Worm (Caenorhabditis elegans) whole organism, L1 larva: ENCODE results near the gene ztf-30.

ENCODE experiments used
- C04F5.9 ChIP-seq: sonication (generic microtip); optimal IDR thresholded peaks from 2 replicates; lab custom pipeline; 2016; ENCODE audit warnings: missing genetic modification characterization, missing compliant biosample characterization
- Y116A8C.19 ChIP-seq: sonication (generic microtip); optimal IDR thresholded peaks from 2 replicates; lab custom pipeline; 2016; ENCODE audit warnings: missing compliant biosample characterization, missing genetic modification characterization, borderline replicate concordance
- alr-1 ChIP-seq: fragments of 200-800 bp; sonication (Bioruptor generic); optimal IDR thresholded peaks from 2 replicates; lab custom pipeline; 2018; ENCODE audit warnings: borderline replicate concordance, mild to moderate bottlenecking, missing genetic modification characterization, missing compliant biosample characterization
- aly-2 ChIP-seq: fragments of 150-350 bp; optimal IDR thresholded peaks from 2 replicates; lab custom pipeline; 2014; ENCODE audit warnings: missing biosample characterization, missing genetic modification characterization
- blmp-1 ChIP-seq: fragments of 150-350 bp; optimal IDR thresholded peaks from 2 replicates; lab custom pipeline; 2014; ENCODE audit warnings: missing biosample characterization, missing genetic modification characterization
- ceh-82 ChIP-seq, 3 experiments: fragments of 150-350 bp in 1 of 3; sonication (generic microtip) in 2 of 3; optimal IDR thresholded peaks; 2 replicates each; lab custom pipeline; 2014 to 2017; ENCODE audit warnings: missing biosample characterization in 3 of 3, missing genetic modification characterization in 3 of 3
- dpl-1 ChIP-seq, 3 experiments: fragments of 150-350 bp in 2 of 3; sonication (generic microtip) in 1 of 3; optimal IDR thresholded peaks; 2 replicates each; lab custom pipeline; 2014 to 2017; ENCODE audit warnings: missing biosample characterization in 3 of 3, missing genetic modification characterization in 3 of 3, missing genetic modification reagents in 3 of 3
- dsc-1 ChIP-seq: sonication (generic microtip); optimal IDR thresholded peaks from 2 replicates; lab custom pipeline; 2016; ENCODE audit warnings: mild to moderate bottlenecking, missing genetic modification characterization, missing compliant biosample characterization
- elt-3 ChIP-seq, 6 experiments: fragments of 150-350 bp in 1 of 6; sonication (generic microtip); optimal IDR thresholded peaks; 2 replicates each; lab custom pipeline; 2017 to 2018; ENCODE audit warnings: missing biosample characterization in 6 of 6, missing genetic modification characterization in 6 of 6, inconsistent platforms in 1 of 6
- hlh-17 ChIP-seq: fragments of 200-800 bp; sonication (Bioruptor generic); optimal IDR thresholded peaks from 2 replicates; lab custom pipeline; 2018; ENCODE audit warnings: missing genetic modification characterization, mild to moderate bottlenecking, missing compliant biosample characterization, moderate library complexity, borderline replicate concordance
- jun-1 ChIP-seq: fragments of 150-350 bp; optimal IDR thresholded peaks from 2 replicates; lab custom pipeline; 2014; ENCODE audit warnings: missing biosample characterization, missing genetic modification reagents, missing genetic modification characterization
- lin-14 ChIP-seq: fragments of 200-800 bp; sonication (Bioruptor generic); optimal IDR thresholded peaks from 2 replicates; lab custom pipeline; 2018; ENCODE audit warnings: mild to moderate bottlenecking, missing genetic modification characterization, moderate library complexity, missing compliant biosample characterization
- lin-15B ChIP-seq: fragments of 150-350 bp; sonication (generic microtip); optimal IDR thresholded peaks from 3 replicates; lab custom pipeline; 2014; ENCODE audit warnings: missing biosample characterization, missing genetic modification characterization
- lsy-2 ChIP-seq, 2 experiments: fragments of 150-350 bp; optimal IDR thresholded peaks; 2 replicates each; lab custom pipeline; 2014; ENCODE audit warnings: missing biosample characterization in 2 of 2, missing genetic modification characterization in 2 of 2
- nhr-11 ChIP-seq: fragments of 150-350 bp; optimal IDR thresholded peaks from 2 replicates; lab custom pipeline; 2014; ENCODE audit warnings: missing biosample characterization, missing genetic modification characterization
- nhr-19 ChIP-seq: fragments of 200-800 bp; sonication (Bioruptor generic); conservative IDR thresholded peaks from 2 replicates; pipeline ENCODE4 v1.3.6; 2022; ENCODE audit warnings: missing genetic modification characterization, missing compliant biosample characterization
- nhr-20 ChIP-seq: sonication (generic microtip); optimal IDR thresholded peaks from 2 replicates; lab custom pipeline; 2016; ENCODE audit warnings: mild to moderate bottlenecking, missing genetic modification characterization, missing compliant biosample characterization
- nhr-237 ChIP-seq: fragments of 150-350 bp; optimal IDR thresholded peaks from 2 replicates; lab custom pipeline; 2014; ENCODE audit warnings: missing biosample characterization, missing genetic modification characterization
- nhr-28 ChIP-seq: fragments of 150-350 bp; optimal IDR thresholded peaks from 2 replicates; lab custom pipeline; 2014; ENCODE audit warnings: missing biosample characterization, missing genetic modification characterization
- nhr-47 ChIP-seq: sonication (generic microtip); optimal IDR thresholded peaks from 2 replicates; lab custom pipeline; 2016; ENCODE audit warnings: mild to moderate bottlenecking, missing genetic modification characterization, moderate library complexity, missing compliant biosample characterization
- nhr-84 ChIP-seq: sonication (generic microtip); optimal IDR thresholded peaks from 2 replicates; lab custom pipeline; 2017; ENCODE audit warnings: missing biosample characterization, missing genetic modification characterization
- nhr-85 ChIP-seq: sonication (generic microtip); peaks from one replicate; lab custom pipeline; 2016; ENCODE audit warnings: missing genetic modification characterization, inconsistent platforms, missing compliant biosample characterization
- rnt-1 ChIP-seq: sonication (generic microtip); optimal IDR thresholded peaks from 2 replicates; lab custom pipeline; 2016; ENCODE audit warnings: mild to moderate bottlenecking, missing genetic modification characterization, moderate library complexity, missing compliant biosample characterization
- snu-23 ChIP-seq: sonication (generic microtip); optimal IDR thresholded peaks from 2 replicates; lab custom pipeline; 2016; ENCODE audit warnings: missing genetic modification characterization, missing compliant biosample characterization
- sptf-1 ChIP-seq: fragments of 150-350 bp; optimal IDR thresholded peaks from 2 replicates; lab custom pipeline; 2014; ENCODE audit warnings: missing biosample characterization, missing genetic modification characterization
- sup-37 ChIP-seq: fragments of 200-800 bp; sonication (Bioruptor generic); optimal IDR thresholded peaks from 2 replicates; lab custom pipeline; 2018; ENCODE audit warnings: mild to moderate bottlenecking, missing genetic modification characterization, missing compliant biosample characterization
- tlp-1 ChIP-seq: fragments of 150-350 bp; optimal IDR thresholded peaks from 2 replicates; lab custom pipeline; 2014; ENCODE audit warnings: missing biosample characterization, missing genetic modification characterization
- unc-86 ChIP-seq: sonication (generic microtip); optimal IDR thresholded peaks from 2 replicates; lab custom pipeline; 2016; ENCODE audit warnings: missing genetic modification characterization, missing compliant biosample characterization
- zag-1 ChIP-seq: fragments of 150-350 bp; optimal IDR thresholded peaks from 2 replicates; lab custom pipeline; 2014; ENCODE audit warnings: missing biosample characterization, missing genetic modification characterization
- ztf-11 ChIP-seq, 2 experiments: sonication (generic microtip); optimal IDR thresholded peaks; 2 replicates each; lab custom pipeline; 2016 to 2017; ENCODE audit warnings: missing genetic modification characterization in 2 of 2, missing biosample characterization in 1 of 2, missing compliant biosample characterization in 1 of 2

ztf-30 gene

ce11 chrIII:8580802-8581201, 16.9 kb downstream of the ztf-30 start, which contains the start of gene doxa-1:
Gene doxa-1, plus strand, starts transcription at chrIII:8581102.
- no peak for TF ChIP-seq nhr-237
- no peak for TF ChIP-seq unc-86 (tag; lab: Kevin White, UChicago)
- TF ChIP-seq dsc-1 (tag; lab: Kevin White, UChicago): no peak
- no peak for TF ChIP-seq nhr-11
- TF ChIP-seq ztf-11 (tag; optimal IDR thresholded peaks at IDR 0.05; lab: Kevin White, UChicago): no peak
- TF ChIP-seq jun-1: no peak
- no peak for TF ChIP-seq lin-15B (tag; lab: Kevin White, UChicago)
- TF ChIP-seq sup-37 (GFP tag; lab: Kevin White, UChicago): no peak
- TF ChIP-seq Y116A8C.19 (tag; lab: Kevin White, UChicago): no peak
- TF ChIP-seq zag-1: no peak
- no peak for TF ChIP-seq nhr-28
- TF ChIP-seq dpl-1 (GFP tag; optimal IDR thresholded peaks at IDR 0.05; lab: Kevin White, UChicago): no peak
- no peak for TF ChIP-seq lin-14 (GFP tag; lab: Kevin White, UChicago)
- TF ChIP-seq tlp-1 (tag; lab: Kevin White, UChicago): no peak
- no peak for TF ChIP-seq aly-2 (tag; lab: Kevin White, UChicago)
- no peak for TF ChIP-seq alr-1 (tag; lab: Kevin White, UChicago)
- TF ChIP-seq, all 84 proteins: peak for 0

ce11 chrIII:8579367-8579766, 18.3 kb downstream of the ztf-30 start:
- TF ChIP-seq nhr-84 (tag; lab: Kevin White, UChicago) (no peak), snu-23 (GFP tag; lab: Kevin White, UChicago) (no peak), rnt-1 (tag; lab: Kevin White, UChicago) (no peak), blmp-1 (tag; lab: Kevin White, UChicago) (peak; percentile 96), Y116A8C.19 (tag; lab: Kevin White, UChicago) (no peak), elt-3 (tag; optimal IDR thresholded peaks at IDR 0.05; lab: Kevin White, UChicago) (peak in 1 of 6 experiments; percentile 29)
- TF ChIP-seq, all 84 proteins: peak for 2

DNA sequence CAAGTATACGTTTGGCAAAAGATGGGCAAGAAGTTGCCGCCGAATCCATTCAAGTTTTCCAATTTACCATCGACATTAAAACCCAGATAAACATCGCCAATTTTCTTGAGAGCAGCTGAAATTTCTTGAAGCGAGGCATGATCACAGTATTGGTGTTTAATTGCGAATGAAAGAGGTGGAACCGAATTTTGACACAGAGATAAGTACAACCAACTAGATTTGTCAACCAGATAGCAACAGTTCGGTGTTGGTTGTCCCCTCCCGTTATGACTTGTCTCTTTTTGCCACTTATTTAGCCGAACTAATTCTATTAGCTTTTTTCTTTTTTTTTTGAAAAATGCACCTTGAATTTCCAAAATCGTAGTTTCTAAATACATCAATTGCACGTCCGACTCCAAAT, 19.3 kb downstream of the ztf-30 start:
- TF ChIP-seq ceh-82 (tag; optimal IDR thresholded peaks at IDR 0.05; lab: Kevin White, UChicago) (no peak), lin-14 (GFP tag; lab: Kevin White, UChicago) (peak; percentile 22), blmp-1 (tag; lab: Kevin White, UChicago) (no peak), C04F5.9 (tag; lab: Kevin White, UChicago) (no peak)
- TF ChIP-seq, all 84 proteins: peak for 1

ce11 chrIII:8577534-8577933, 20.1 kb downstream of the ztf-30 start:
- TF ChIP-seq tlp-1 (tag; lab: Kevin White, UChicago) (no peak), nhr-19 (GFP tag; lab: Robert Waterston, UW) (no peak), rnt-1 (tag; lab: Kevin White, UChicago) (peak; percentile 0), nhr-47 (no peak), nhr-85 (tag; lab: Kevin White, UChicago) (peak; percentile 90), lin-14 (GFP tag; lab: Kevin White, UChicago) (peak; percentile 75), sptf-1 (tag; lab: Kevin White, UChicago) (no peak), nhr-20 (tag; lab: Kevin White, UChicago) (peak; percentile 28)
- TF ChIP-seq, all 84 proteins: peak for 4

DNA sequence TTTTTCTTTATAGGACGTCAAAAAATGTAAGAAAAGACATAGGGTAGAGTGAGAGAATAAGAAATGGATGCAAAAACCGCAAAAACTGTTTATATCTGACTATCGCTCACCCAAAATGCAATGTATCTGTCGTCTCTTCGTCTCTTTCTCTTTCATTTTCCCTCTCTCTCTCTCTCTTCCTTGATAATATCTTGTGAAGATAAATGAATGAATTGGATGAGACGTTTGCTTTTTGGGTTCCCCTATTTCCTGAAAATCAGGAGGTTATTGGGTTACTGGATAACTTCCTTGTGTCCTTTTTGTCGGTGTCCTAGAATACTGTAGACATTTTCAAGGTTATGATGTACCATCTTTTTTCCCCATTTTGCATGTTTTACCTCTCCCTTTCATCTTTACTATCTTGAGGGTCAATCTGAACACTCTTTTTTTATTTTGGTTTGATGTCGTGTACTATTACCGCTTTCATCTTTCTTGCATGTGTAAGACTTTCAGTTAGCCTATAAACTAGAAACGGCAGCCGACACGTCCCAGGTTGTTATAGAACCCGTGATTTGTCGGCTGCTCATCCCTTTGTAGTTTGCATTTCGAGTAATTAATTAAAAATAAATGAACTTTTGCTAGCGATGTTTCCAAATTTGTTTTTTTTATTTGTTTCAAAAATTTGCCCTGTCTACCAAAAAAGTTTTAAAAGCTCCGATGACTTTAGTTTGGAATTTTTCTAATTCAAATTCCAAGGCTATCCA, 22.1 kb downstream of the ztf-30 start:
- TF ChIP-seq blmp-1 (tag; lab: Kevin White, UChicago) (peak; percentile 77), lsy-2 (tag; optimal IDR thresholded peaks at IDR 0.05; lab: Kevin White, UChicago) (peak in 1 of 2 experiments; percentile 0), hlh-17 (GFP tag; lab: Kevin White, UChicago) (no peak), nhr-85 (tag; lab: Kevin White, UChicago) (peak; percentile 85), lin-14 (GFP tag; lab: Kevin White, UChicago) (peak; percentile 53)
